Worm (Caenorhabditis elegans) whole organism, midembryonic: ENCODE measurements around the gene plc-4.

Source experiments
- cog-1 ChIP-seq: sonication (generic microtip); optimal IDR thresholded peaks from 2 replicates; lab custom pipeline; 2016; ENCODE audit warnings: missing genetic modification characterization, missing compliant biosample characterization
- flt-1 ChIP-seq: fragments of 200-800 bp; sonication (Bioruptor generic); IDR thresholded peaks from 2 replicates; pipeline ENCODE4 v1.3.6; 2022; ENCODE audit warnings: missing genetic modification characterization, missing compliant biosample characterization
- klf-2 ChIP-seq: fragments of 200-800 bp; sonication (Bioruptor generic); conservative IDR thresholded peaks from 2 replicates; pipeline ENCODE4 v1.3.6; 2022; ENCODE audit warnings: missing genetic modification reagents, missing genetic modification characterization, missing compliant biosample characterization
- ref-1 ChIP-seq: fragments of 200-800 bp; sonication (Bioruptor generic); conservative IDR thresholded peaks from 2 replicates; pipeline ENCODE4 v1.3.6; 2022; ENCODE audit warnings: missing genetic modification reagents, missing genetic modification characterization, missing compliant biosample characterization
- tab-1 ChIP-seq: fragments of 200-800 bp; sonication (Bioruptor generic); IDR thresholded peaks from 2 replicates; pipeline ENCODE4 v1.3.6; 2022; ENCODE audit warnings: missing genetic modification characterization, missing compliant biosample characterization
- ztf-23 ChIP-seq: fragments of 200-800 bp; sonication (Bioruptor generic); IDR thresholded peaks from 2 replicates; pipeline ENCODE4 v1.3.6; 2022; ENCODE audit warnings: missing genetic modification reagents, missing genetic modification characterization, missing compliant biosample characterization
- ztf-29 ChIP-seq: fragments of 200-800 bp; sonication (Bioruptor generic); IDR thresholded peaks from 2 replicates; pipeline ENCODE4 v1.3.6; 2022; ENCODE audit warnings: missing genetic modification reagents, missing genetic modification characterization, missing compliant biosample characterization

- TF ChIP-seq ztf-23 (GFP tag; lab: Robert Waterston, UW) (no peak), flt-1 (GFP tag; lab: Robert Waterston, UW) (no peak), tab-1 (GFP tag; lab: Robert Waterston, UW) (no peak), klf-2 (GFP tag; lab: Robert Waterston, UW) (no peak), ref-1 (GFP tag; lab: Robert Waterston, UW) (no peak), cog-1 (tag; lab: Kevin White, UChicago) (no peak), ztf-29 (GFP tag; lab: Robert Waterston, UW) (no peak)
Measured at ce11 chrIV:7516167-7516566, 3.7 kb upstream of the plc-4 start, which contains the start of the genes R05G6.9 and R05G6.3.
